Fruit fly (Drosophila melanogaster) S2 (cell line): ENCODE measurements around the gene CG45071.

Experiments used
- CG8478 ChIP-seq: fragments of >200 bp; optimal IDR thresholded peaks from 2 replicates; lab custom pipeline; 2018
- CTCF ChIP-seq, 2 experiments: fragments of >200 bp; optimal IDR thresholded peaks; 2 replicates each; lab custom pipeline; 2018

The CG45071 gene

dm6 chr3L:15143638-15144600 lies 38.2 kb downstream of the CG45071 start, which contains the start of the genes CG32147 and Pex3:
CG32147 (minus strand) TSS chr3L:15144059.
Pex3 (plus strand) TSS chr3L:15144355.
- TF ChIP-seq CG8478 (lab: Kevin White, UChicago) (no peak), CTCF (optimal IDR thresholded peaks at IDR 0.05; lab: Kevin White, UChicago) (peak in 1 of 2 experiments; percentile 20)

dm6 chr3L:15146643-15147187 lies 41.0 kb downstream of the CG45071 start, which contains the start of gene FucTA:
FucTA (plus strand) TSS chr3L:15147137.
- TF ChIP-seq CTCF (optimal IDR thresholded peaks at IDR 0.05; lab: Kevin White, UChicago) (no peak), CG8478 (lab: Kevin White, UChicago) (no peak)

dm6 chr3L:15150028-15150427 lies 44.3 kb downstream of the CG45071 start:
- no peak for TF ChIP-seq CG8478 (lab: Kevin White, UChicago)
- no peak for TF ChIP-seq CTCF (optimal IDR thresholded peaks at IDR 0.05; lab: Kevin White, UChicago)

- TF ChIP-seq CTCF (optimal IDR thresholded peaks at IDR 0.05; lab: Kevin White, UChicago) (no peak), CG8478 (lab: Kevin White, UChicago) (no peak)
Observed at dm6 chr3L:15158330-15159114, 52.8 kb downstream of the CG45071 start, which contains the start of the genes Msh6 and Prp31. Msh6 (minus strand) TSS chr3L:15158562. Prp31 (plus strand) TSS chr3L:15159100.
